Fruit fly (Drosophila melanogaster) whole organism, embryonic: ENCODE results near the gene raptor.

Experiments used
- Blimp-1 ChIP-seq: fragments of 200-800 bp; sonication (Bioruptor generic); optimal IDR thresholded peaks from 3 replicates; lab custom pipeline; 2018; ENCODE audit warnings: missing biosample characterization, missing genetic modification characterization, mild to moderate bottlenecking, moderate library complexity, missing genetic modification reagents
- BtbVII ChIP-seq: fragments of 200-800 bp; sonication (Bioruptor generic); optimal IDR thresholded peaks from 3 replicates; lab custom pipeline; 2017; ENCODE audit warnings: missing biosample characterization, mild to moderate bottlenecking, missing genetic modification characterization
- C15 ChIP-seq: fragments of 200-800 bp; sonication (Bioruptor generic); IDR thresholded peaks from 3 replicates; pipeline ENCODE4 v1.3.6; 2022; ENCODE audit warnings: missing biosample characterization, missing genetic modification characterization
- CG10979 ChIP-seq: fragments of 200-800 bp; sonication (Bioruptor generic); optimal IDR thresholded peaks from 2 replicates; lab custom pipeline; 2018; ENCODE audit warnings: missing biosample characterization, mild to moderate bottlenecking, missing genetic modification characterization, moderate library complexity
- CG11085 ChIP-seq: fragments of 200-800 bp; sonication (Bioruptor generic); IDR thresholded peaks from 2 replicates; pipeline ENCODE4 v1.3.6; 2022; ENCODE audit warnings: missing biosample characterization, missing genetic modification characterization
- CG11247 ChIP-seq: fragments of 200-800 bp; sonication (Bioruptor generic); IDR thresholded peaks from 2 replicates; pipeline ENCODE4 v1.3.6; 2022; ENCODE audit warnings: missing biosample characterization, missing genetic modification characterization
- CG1233 ChIP-seq: fragments of 200-800 bp; sonication (Bioruptor generic); optimal IDR thresholded peaks from 4 replicates; lab custom pipeline; 2018; ENCODE audit warnings: missing biosample characterization, mild to moderate bottlenecking, missing genetic modification characterization
- CG13424 ChIP-seq: fragments of 200-800 bp; sonication (Bioruptor generic); optimal IDR thresholded peaks from 2 replicates; lab custom pipeline; 2019; ENCODE audit warnings: missing biosample characterization, mild to moderate bottlenecking, missing genetic modification characterization, moderate library complexity
- CG14667 ChIP-seq: fragments of 200-800 bp; sonication (Bioruptor generic); IDR thresholded peaks from 2 replicates; pipeline ENCODE4 v1.3.6; 2022; ENCODE audit warnings: missing biosample characterization, missing genetic modification characterization
- CG14710 ChIP-seq: fragments of 200-800 bp; sonication (Bioruptor generic); optimal IDR thresholded peaks from 3 replicates; lab custom pipeline; 2019; ENCODE audit warnings: missing biosample characterization, mild to moderate bottlenecking, missing genetic modification characterization, moderate library complexity
- CG14965 ChIP-seq: fragments of 200-800 bp; sonication (Bioruptor generic); optimal IDR thresholded peaks from 2 replicates; lab custom pipeline; 2016; ENCODE audit warnings: missing biosample characterization, missing genetic modification characterization, borderline replicate concordance
- CG15269 ChIP-seq: fragments of 200-800 bp; sonication (Bioruptor generic); optimal IDR thresholded peaks from 2 replicates; lab custom pipeline; 2018; ENCODE audit warnings: missing biosample characterization, mild to moderate bottlenecking, missing genetic modification characterization, moderate library complexity
- CG17359 ChIP-seq: fragments of 200-800 bp; sonication (Bioruptor generic); optimal IDR thresholded peaks from 3 replicates; lab custom pipeline; 2018; ENCODE audit warnings: missing biosample characterization, mild to moderate bottlenecking, missing genetic modification characterization, moderate library complexity
- CG17361 ChIP-seq: fragments of 200-800 bp; sonication (Bioruptor generic); IDR thresholded peaks from 3 replicates; pipeline ENCODE4 v1.3.6; 2022; ENCODE audit warnings: missing biosample characterization, missing genetic modification characterization
- CG18262 ChIP-seq: fragments of 200-800 bp; optimal IDR thresholded peaks from 3 replicates; lab custom pipeline; 2019; ENCODE audit warnings: missing biosample characterization, mild to moderate bottlenecking, missing genetic modification characterization, moderate library complexity
- CG18599 ChIP-seq: fragments of 200-800 bp; sonication (Bioruptor generic); optimal IDR thresholded peaks from 3 replicates; lab custom pipeline; 2017; ENCODE audit warnings: missing biosample characterization, missing genetic modification characterization, mild to moderate bottlenecking, moderate library complexity, missing genetic modification reagents
- CG2199 ChIP-seq: fragments of 200-800 bp; sonication (Bioruptor generic); IDR thresholded peaks from 3 replicates; pipeline ENCODE4 v1.3.6; 2022; ENCODE audit warnings: missing biosample characterization, missing genetic modification characterization
- CG30020 ChIP-seq: fragments of 200-800 bp; optimal IDR thresholded peaks from 2 replicates; lab custom pipeline; 2019; ENCODE audit warnings: missing biosample characterization, mild to moderate bottlenecking, missing genetic modification characterization, moderate library complexity
- CG31388 ChIP-seq: fragments of 200-800 bp; sonication (Bioruptor generic); optimal IDR thresholded peaks from 2 replicates; lab custom pipeline; 2016; ENCODE audit warnings: missing biosample characterization, missing genetic modification characterization
- CG4328 ChIP-seq: fragments of 200-800 bp; sonication (Bioruptor generic); optimal IDR thresholded peaks from 3 replicates; lab custom pipeline; 2017; ENCODE audit warnings: missing biosample characterization, missing genetic modification reagents, missing genetic modification characterization
- CG4617 ChIP-seq: fragments of 200-800 bp; sonication (Bioruptor generic); optimal IDR thresholded peaks from 3 replicates; lab custom pipeline; 2016; ENCODE audit warnings: missing biosample characterization, missing genetic modification characterization, borderline replicate concordance
- CG5245 ChIP-seq: fragments of 200-800 bp; sonication (Bioruptor generic); optimal IDR thresholded peaks from 3 replicates; lab custom pipeline; 2016; ENCODE audit warnings: missing biosample characterization, missing genetic modification characterization
- CG6175 ChIP-seq: fragments of 200-800 bp; sonication (Bioruptor generic); IDR thresholded peaks from 3 replicates; pipeline ENCODE4 v1.3.6; 2022; ENCODE audit warnings: missing biosample characterization, missing genetic modification characterization
- CG6791 ChIP-seq: fragments of 200-800 bp; sonication (Bioruptor generic); IDR thresholded peaks from 3 replicates; pipeline ENCODE4 v1.3.6; 2022; ENCODE audit warnings: missing biosample characterization, missing genetic modification characterization; ENCODE audit not compliant: partially characterized antibody
- CG7556 ChIP-seq: fragments of 200-800 bp; sonication (Bioruptor generic); optimal IDR thresholded peaks from 2 replicates; lab custom pipeline; 2017; ENCODE audit warnings: missing biosample characterization, mild to moderate bottlenecking, missing genetic modification characterization
- CG9932 ChIP-seq: fragments of 200-800 bp; sonication (Bioruptor generic); IDR thresholded peaks from 2 replicates; pipeline ENCODE4 v1.3.6; 2022; ENCODE audit warnings: missing biosample characterization, missing genetic modification characterization
- CoRest ChIP-seq: fragments of 200-800 bp; sonication (Bioruptor generic); optimal IDR thresholded peaks from 3 replicates; lab custom pipeline; 2018; ENCODE audit warnings: missing biosample characterization, mild to moderate bottlenecking, missing genetic modification characterization, moderate library complexity
- D19A ChIP-seq: fragments of 200-800 bp; optimal IDR thresholded peaks from 3 replicates; lab custom pipeline; 2019; ENCODE audit warnings: missing biosample characterization, mild to moderate bottlenecking, missing genetic modification characterization, moderate library complexity
- D19B ChIP-seq: fragments of 200-800 bp; sonication (Bioruptor generic); optimal IDR thresholded peaks from 2 replicates; lab custom pipeline; 2017; ENCODE audit warnings: missing biosample characterization, mild to moderate bottlenecking, missing genetic modification characterization
- Hmr ChIP-seq: fragments of 200-800 bp; sonication (Bioruptor generic); optimal IDR thresholded peaks from 3 replicates; lab custom pipeline; 2017; ENCODE audit warnings: mild to moderate bottlenecking, missing biosample characterization, missing genetic modification reagents, missing genetic modification characterization
- Med ChIP-seq: fragments of 200-800 bp; sonication (Bioruptor generic); peaks from one replicate; lab custom pipeline; 2016; ENCODE audit warnings: missing biosample characterization, missing genetic modification characterization, mild to moderate bottlenecking, inconsistent platforms, moderate library complexity
- Meics ChIP-seq: fragments of 200-800 bp; sonication (Bioruptor generic); optimal IDR thresholded peaks from 2 replicates; lab custom pipeline; 2017; ENCODE audit warnings: missing biosample characterization, mild to moderate bottlenecking, missing genetic modification characterization
- Nf-YC ChIP-seq: fragments of 200-800 bp; optimal IDR thresholded peaks from 3 replicates; lab custom pipeline; 2019; ENCODE audit warnings: missing biosample characterization, mild to moderate bottlenecking, missing genetic modification characterization, moderate library complexity
- Optix ChIP-seq: fragments of 200-800 bp; sonication (Bioruptor generic); IDR thresholded peaks from 3 replicates; pipeline ENCODE4 v1.3.6; 2022; ENCODE audit warnings: missing biosample characterization, missing genetic modification characterization
- YL-1 ChIP-seq: fragments of 200-800 bp; sonication (Bioruptor generic); optimal IDR thresholded peaks from 3 replicates; lab custom pipeline; 2017; ENCODE audit warnings: missing biosample characterization, mild to moderate bottlenecking, missing genetic modification characterization
- ap ChIP-seq: fragments of 200-800 bp; sonication (Bioruptor generic); IDR thresholded peaks from 2 replicates; pipeline ENCODE4 v1.3.6; 2022; ENCODE audit warnings: missing biosample characterization, missing genetic modification characterization
- ato ChIP-seq: fragments of 200-800 bp; sonication (Bioruptor generic); IDR thresholded peaks from 2 replicates; pipeline ENCODE4 v1.3.6; 2022; ENCODE audit warnings: missing biosample characterization, missing genetic modification characterization; ENCODE audit not compliant: partially characterized antibody
- caup ChIP-seq: fragments of 200-800 bp; sonication (Bioruptor generic); optimal IDR thresholded peaks from 3 replicates; lab custom pipeline; 2017; ENCODE audit warnings: missing biosample characterization, mild to moderate bottlenecking, missing genetic modification characterization, moderate library complexity; ENCODE audit not compliant: severe bottlenecking
- crp ChIP-seq, 2 experiments: fragments of 200-800 bp; sonication (Bioruptor generic); optimal IDR thresholded peaks; 2 replicates in 1 of 2; 3 replicates in 1 of 2; lab custom pipeline; 2017; ENCODE audit warnings: missing biosample characterization in 2 of 2, missing genetic modification characterization in 2 of 2, mild to moderate bottlenecking in 1 of 2, moderate library complexity in 1 of 2
- dmrt99B ChIP-seq: fragments of 200-800 bp; sonication (Bioruptor generic); optimal IDR thresholded peaks from 2 replicates; lab custom pipeline; 2018; ENCODE audit warnings: missing biosample characterization, mild to moderate bottlenecking, missing genetic modification characterization, moderate library complexity
- gfzf ChIP-seq: fragments of 200-800 bp; sonication (Bioruptor generic); optimal IDR thresholded peaks from 2 replicates; lab custom pipeline; 2016; ENCODE audit warnings: missing biosample characterization, mild to moderate bottlenecking, missing genetic modification characterization, moderate library complexity
- jumu ChIP-seq: fragments of 200-800 bp; sonication (Bioruptor generic); optimal IDR thresholded peaks from 3 replicates; lab custom pipeline; 2016; ENCODE audit warnings: missing biosample characterization, missing genetic modification characterization
- lola ChIP-seq, 3 experiments: fragments of >200 bp in 2 of 3; fragments of 200-800 bp in 1 of 3; sonication (Bioruptor generic) in 1 of 3; optimal IDR thresholded peaks; 2 replicates each; lab custom pipeline; 2017 to 2019; ENCODE audit warnings: missing biosample characterization in 3 of 3, missing genetic modification characterization in 3 of 3, mild to moderate bottlenecking in 1 of 3, moderate library complexity in 1 of 3
- luna ChIP-seq: fragments of 200-800 bp; sonication (Bioruptor generic); optimal IDR thresholded peaks from 2 replicates; lab custom pipeline; 2016; ENCODE audit warnings: missing biosample characterization, missing genetic modification characterization
- onecut ChIP-seq: fragments of 200-800 bp; sonication (Bioruptor generic); IDR thresholded peaks from 2 replicates; pipeline ENCODE4 v1.3.6; 2022; ENCODE audit warnings: missing biosample characterization, missing genetic modification characterization
- tin ChIP-seq: fragments of 200-800 bp; sonication (Bioruptor generic); optimal IDR thresholded peaks from 3 replicates; lab custom pipeline; 2016; ENCODE audit warnings: missing biosample characterization, missing genetic modification characterization
- tio ChIP-seq: fragments of 200-800 bp; sonication (Bioruptor generic); optimal IDR thresholded peaks from 2 replicates; lab custom pipeline; 2017; ENCODE audit warnings: missing biosample characterization, missing genetic modification characterization, inconsistent platforms
- twi ChIP-seq: fragments of 200-800 bp; optimal IDR thresholded peaks from 2 replicates; lab custom pipeline; 2019; ENCODE audit warnings: missing biosample characterization, mild to moderate bottlenecking, missing genetic modification characterization, moderate library complexity

raptor gene

dm6 chrX:6039431-6040016 is 50.5 kb downstream of the raptor start, which contains the start of gene CG5937 (continued):
- TF ChIP-seq Meics: peak; percentile 47
- TF ChIP-seq luna (GFP tag; lab: Kevin White, UChicago): no peak
- no peak for TF ChIP-seq CG30020
- no peak for TF ChIP-seq CG4617 (GFP tag; lab: Kevin White, UChicago)
- peak; percentile 17 for TF ChIP-seq CG1233 (GFP tag; lab: Kevin White, UChicago)
- TF ChIP-seq CG11247 (GFP tag; lab: Robert Waterston, UW): no peak
- TF ChIP-seq CG17359 (tag; lab: Kevin White, UChicago): peak; percentile 10
- no peak for TF ChIP-seq ato (GFP tag; lab: Robert Waterston, UW)
- peak; percentile 30 for TF ChIP-seq CG18599 (GFP tag; lab: Kevin White, UChicago)
- peak; percentile 12 for TF ChIP-seq caup (GFP tag; lab: Kevin White, UChicago)
- TF ChIP-seq dmrt99B (tag; lab: Kevin White, UChicago): peak; percentile 22
- TF ChIP-seq CG7556 (GFP tag; lab: Kevin White, UChicago): peak; percentile 44
- TF ChIP-seq Hmr (GFP tag; lab: Kevin White, UChicago): peak; percentile 18
- TF ChIP-seq ap: no peak
- no peak for TF ChIP-seq CG9932 (GFP tag; lab: Robert Waterston, UW)
- peak; percentile 46 for TF ChIP-seq CG13424 (tag; lab: Kevin White, UChicago)
- no peak for TF ChIP-seq CG5245
- TF ChIP-seq twi (tag; lab: Kevin White, UChicago): no peak
- no peak for TF ChIP-seq CG31388 (GFP tag; lab: Kevin White, UChicago)
- TF ChIP-seq gfzf (GFP tag; lab: Kevin White, UChicago): no peak
- TF ChIP-seq CG14710 (tag; lab: Kevin White, UChicago): peak; percentile 29
- TF ChIP-seq CG18262 (tag; lab: Kevin White, UChicago): peak; percentile 18
- no peak for TF ChIP-seq C15 (GFP tag; lab: Robert Waterston, UW)
- peak; percentile 42 for TF ChIP-seq CoRest
- TF ChIP-seq CG2199 (GFP tag; lab: Robert Waterston, UW): no peak
- TF ChIP-seq Nf-YC (tag; lab: Kevin White, UChicago): peak; percentile 46
- peak in 1 of 3 experiments; percentile 4 for TF ChIP-seq lola (GFP tag; optimal IDR thresholded peaks at IDR 0.05; lab: Kevin White, UChicago)
- no peak for TF ChIP-seq onecut (GFP tag; lab: Robert Waterston, UW)
- TF ChIP-seq YL-1: no peak
- TF ChIP-seq CG10979 (tag; lab: Kevin White, UChicago): peak; percentile 22
- TF ChIP-seq BtbVII (GFP tag; lab: Kevin White, UChicago): peak; percentile 8
- TF ChIP-seq Optix (GFP tag; lab: Robert Waterston, UW): no peak
- TF ChIP-seq Blimp-1 (GFP tag; lab: Kevin White, UChicago): peak; percentile 5
- peak in 1 of 2 experiments; percentile 61 for TF ChIP-seq crp (GFP tag; optimal IDR thresholded peaks at IDR 0.05; lab: Kevin White, UChicago)
- no peak for TF ChIP-seq jumu (GFP tag; lab: Kevin White, UChicago)
- TF ChIP-seq CG6791: 0 out of 3 replicates have a peak, but pooled peaks have one; percentile 39
- no peak for TF ChIP-seq CG14667
- peak; percentile 27 for TF ChIP-seq CG15269
- no peak for TF ChIP-seq CG11085 (GFP tag; lab: Robert Waterston, UW)
- TF ChIP-seq D19A: peak; percentile 5
- TF ChIP-seq CG17361: peak; percentile 57; the same call in 2 of the 3 replicates
- TF ChIP-seq CG4328: peak; percentile 33
- peak; percentile 8 for TF ChIP-seq D19B (GFP tag; lab: Kevin White, UChicago)
- TF ChIP-seq CG14965: no peak
- no peak for TF ChIP-seq CG6175
- peak; percentile 4 for TF ChIP-seq tin
- TF ChIP-seq tio (GFP tag; lab: Kevin White, UChicago): no peak
- peak; percentile 58 for TF ChIP-seq Med
